Worm (Caenorhabditis elegans): ENCODE data around the gene rnp-2.
"Not testable (repeated sequence)": the region's sequence is repeated elsewhere in the genome, so short reads cannot be mapped to it uniquely, and the experiment has no call there.

Gene rnp-2

DNA sequence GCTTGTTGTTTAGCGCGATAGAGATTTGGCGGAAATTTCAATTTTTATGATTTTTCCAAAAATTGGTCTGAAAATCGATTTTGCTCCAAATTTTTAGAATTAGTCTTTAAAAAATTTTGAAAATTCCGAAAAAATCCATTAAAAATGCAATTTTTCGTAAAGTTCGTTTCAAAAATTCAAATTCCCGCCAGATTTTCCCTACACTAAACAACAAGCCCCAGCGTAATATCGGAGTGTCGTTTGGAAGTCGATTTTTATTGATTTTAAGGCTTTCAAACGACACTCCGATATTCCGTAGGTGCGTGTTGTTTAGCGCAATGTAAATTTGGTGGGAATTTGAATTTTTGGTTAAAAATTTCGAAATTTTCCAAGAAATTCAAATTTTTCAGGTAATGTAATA is 4.8 kb downstream of the rnp-2 start:
- no peak for TF ChIP-seq unc-62 (GFP tag; optimal IDR thresholded peaks at IDR 0.05 in 1 of 2)
- TF ChIP-seq unc-62 (tag; optimal IDR thresholded peaks at IDR 0.05), result no peak
- no peak for TF ChIP-seq tra-1 (GFP tag; IDR thresholded peaks at IDR 0.05)
- TF ChIP-seq Y48G9A.11 (GFP tag; IDR thresholded peaks at IDR 0.05), result peak; percentile 97
- TF ChIP-seq lin-38 (GFP tag; IDR thresholded peaks at IDR 0.05), result peak; percentile 25; the same call in 1 of the 2 replicates
- no peak for TF ChIP-seq pha-4 (GFP tag; IDR thresholded peaks at IDR 0.05)
- no peak for TF ChIP-seq pha-4 (tag; optimal IDR thresholded peaks at IDR 0.05)
- no peak for TF ChIP-seq mdl-1 (tag; optimal IDR thresholded peaks at IDR 0.05)
- no peak for TF ChIP-seq T26A8.4 (GFP tag; IDR thresholded peaks at IDR 0.05)
- no peak for TF ChIP-seq mxl-3 (GFP tag; optimal IDR thresholded peaks at IDR 0.05)
- no peak for TF ChIP-seq lin-29 (GFP tag; IDR thresholded peaks at IDR 0.05)
- no peak for TF ChIP-seq zfp-2 (tag; optimal IDR thresholded peaks at IDR 0.05)
- TF ChIP-seq vab-7 (GFP tag; IDR thresholded peaks at IDR 0.05), result no peak
- peak; percentile 19 for TF ChIP-seq T20F7.1 (GFP tag; optimal IDR thresholded peaks at IDR 0.05)
- TF ChIP-seq nhr-237 (tag; optimal IDR thresholded peaks at IDR 0.05), result no peak
- TF ChIP-seq F49E8.2 (tag; optimal IDR thresholded peaks at IDR 0.05; ENCODE audit: borderline replicate concordance), result peak; percentile 71
- TF ChIP-seq daf-16 (GFP tag; optimal IDR thresholded peaks at IDR 0.05), result no peak
- no peak for TF ChIP-seq daf-16 (tag; optimal IDR thresholded peaks at IDR 0.05)
- no peak for TF ChIP-seq ama-1 (optimal IDR thresholded peaks at IDR 0.05)

ce11 chrIV:4177560-4177959 is 5.7 kb downstream of the rnp-2 start:
- TF ChIP-seq Y5F2A.4 (GFP tag; optimal IDR thresholded peaks at IDR 0.05) (no peak), Y48G9A.11 (GFP tag; IDR thresholded peaks at IDR 0.05) (peak; percentile 89), lin-13 (GFP tag; optimal IDR thresholded peaks at IDR 0.05) (no peak)

- TF ChIP-seq Y48G9A.11 (GFP tag; IDR thresholded peaks at IDR 0.05) (0 out of 2 replicates have a peak, but pooled peaks have one; percentile 19), jun-1 (tag; optimal IDR thresholded peaks at IDR 0.05) (no peak), dmd-8 (GFP tag; IDR thresholded peaks at IDR 0.05) (no peak), rbr-2 (tag; optimal IDR thresholded peaks at IDR 0.05) (no peak)
Observed at ce11 chrIV:4178424-4178823, 6.5 kb downstream of the rnp-2 start, which contains the start of gene tsen-34. tsen-34 (plus strand) TSS chrIV:4178457.

ce11 chrIV:4180032-4180431 is 8.2 kb downstream of the rnp-2 start:
- TF ChIP-seq lin-38 (GFP tag; IDR thresholded peaks at IDR 0.05) (peak; percentile 87), hmg-1.1 (GFP tag; IDR thresholded peaks at IDR 0.05) (0 out of 2 replicates have a peak, but pooled peaks have one; percentile 25)

DNA sequence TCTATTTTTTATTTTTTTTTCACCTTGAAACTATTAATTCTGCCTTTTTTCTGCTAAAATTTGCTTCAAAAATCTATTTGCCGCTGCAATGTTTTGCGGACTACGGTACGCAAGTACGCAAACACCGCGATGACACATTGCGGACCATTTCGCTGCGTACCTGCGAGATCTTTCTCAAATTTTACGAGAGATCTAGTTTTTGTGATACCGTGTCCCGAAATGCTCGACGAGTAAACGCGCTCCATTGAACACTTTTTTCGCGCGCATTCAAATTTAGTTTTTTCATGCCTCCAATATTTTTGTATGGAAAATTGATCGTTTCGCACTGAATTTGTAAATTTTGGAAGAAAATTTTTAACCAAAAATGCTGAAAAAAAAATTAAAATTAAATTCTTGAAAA is 12.9 kb downstream of the rnp-2 start:
- peak; percentile 28 to 77 for TF ChIP-seq lsy-2 (tag; optimal IDR thresholded peaks at IDR 0.05)
- TF ChIP-seq zfp-3 (GFP tag; conservative IDR thresholded peaks at IDR 0.05), result peak; percentile 93
- peak; percentile 82 for TF ChIP-seq ZK337.2 (GFP tag; IDR thresholded peaks at IDR 0.05)
- 0 out of 2 replicates have a peak, but pooled peaks have one; percentile 30 for TF ChIP-seq nhr-41 (GFP tag; IDR thresholded peaks at IDR 0.05)
- TF ChIP-seq hmg-1.1 (GFP tag; IDR thresholded peaks at IDR 0.05), result peak; percentile 98
- peak; percentile 96 for TF ChIP-seq T26A8.4 (GFP tag; IDR thresholded peaks at IDR 0.05)
- TF ChIP-seq nhr-42 (GFP tag; IDR thresholded peaks at IDR 0.05), result peak; percentile 97
- TF ChIP-seq pha-4 (GFP tag; IDR thresholded peaks at IDR 0.05), result peak; percentile 85
- TF ChIP-seq pha-4 (tag; optimal IDR thresholded peaks at IDR 0.05), result not testable (repeated sequence)
- TF ChIP-seq vab-7 (GFP tag; IDR thresholded peaks at IDR 0.05), result peak; percentile 81
- peak; percentile 92 for TF ChIP-seq ctbp-1 (GFP tag; IDR thresholded peaks at IDR 0.05)
- TF ChIP-seq tra-1 (GFP tag; IDR thresholded peaks at IDR 0.05), result peak; percentile 95
- TF ChIP-seq dmd-9 (GFP tag; IDR thresholded peaks at IDR 0.05), result peak; percentile 95
- TF ChIP-seq daf-8 (GFP tag; IDR thresholded peaks at IDR 0.05), result peak; percentile 82; the same call in 1 of the 2 replicates
- peak; percentile 51; the same call in 1 of the 2 replicates for TF ChIP-seq set-16 (GFP tag; IDR thresholded peaks at IDR 0.05)
- peak; percentile 98 for TF ChIP-seq ceh-20 (GFP tag; IDR thresholded peaks at IDR 0.05)
- TF ChIP-seq Y48G9A.11 (GFP tag; IDR thresholded peaks at IDR 0.05), result peak; percentile 70
- TF ChIP-seq lin-1 (GFP tag; IDR thresholded peaks at IDR 0.05), result 0 out of 2 replicates have a peak, but pooled peaks have one; percentile 43
- peak; percentile 84 for TF ChIP-seq arid-1 (GFP tag; conservative IDR thresholded peaks at IDR 0.05)
- 0 out of 2 replicates have a peak, but pooled peaks have one; percentile 12 for TF ChIP-seq dmd-8 (GFP tag; IDR thresholded peaks at IDR 0.05)
- TF ChIP-seq dmd-6 (GFP tag; IDR thresholded peaks at IDR 0.05), result peak; percentile 95
- peak; percentile 96 for TF ChIP-seq D1046.2 (GFP tag; IDR thresholded peaks at IDR 0.05)
- TF ChIP-seq php-3 (GFP tag; IDR thresholded peaks at IDR 0.05), result peak; percentile 92
- TF ChIP-seq madf-9 (GFP tag; conservative IDR thresholded peaks at IDR 0.05), result peak; percentile 83
- TF ChIP-seq hlh-11 (tag; optimal IDR thresholded peaks at IDR 0.05), result peak; percentile 3
- TF ChIP-seq mxl-2 (GFP tag; conservative IDR thresholded peaks at IDR 0.05), result 0 out of 2 replicates have a peak, but pooled peaks have one; percentile 14
